Worm (Caenorhabditis elegans) whole organism, midembryonic: ENCODE results near the gene F40H3.1.

Experiments used
- med-1 ChIP-seq: sonication (generic microtip); optimal IDR thresholded peaks from 2 replicates; lab custom pipeline; 2017; ENCODE audit warnings: missing genetic modification characterization, mild to moderate bottlenecking, missing compliant biosample characterization, antibody characterized with exemption, missing genetic modification reagents; ENCODE audit not compliant: insufficient read depth
- tab-1 ChIP-seq: fragments of 200-800 bp; sonication (Bioruptor generic); IDR thresholded peaks from 2 replicates; pipeline ENCODE4 v1.3.6; 2022; ENCODE audit warnings: missing genetic modification characterization, missing compliant biosample characterization
- ztf-29 ChIP-seq: fragments of 200-800 bp; sonication (Bioruptor generic); IDR thresholded peaks from 2 replicates; pipeline ENCODE4 v1.3.6; 2022; ENCODE audit warnings: missing genetic modification reagents, missing genetic modification characterization, missing compliant biosample characterization

DNA sequence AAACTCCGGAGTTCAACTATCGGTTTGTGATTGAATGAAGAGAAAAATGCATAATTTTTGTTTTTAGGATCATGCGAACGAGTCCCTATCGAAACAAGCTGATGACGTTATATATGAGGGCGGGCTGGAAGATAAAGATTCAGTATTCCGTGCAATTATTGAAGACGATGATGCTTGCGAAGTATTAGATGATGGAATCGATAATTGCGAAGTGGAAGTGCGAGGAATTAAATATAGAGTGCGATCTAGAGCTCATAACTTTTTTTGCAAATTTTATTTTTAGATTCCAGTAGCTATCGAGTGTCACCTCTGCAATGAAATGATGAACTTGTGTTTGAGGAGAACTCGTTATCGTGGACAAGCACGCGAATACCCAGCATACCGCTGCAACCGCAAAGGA, 19.4 kb downstream of the F40H3.1 start:
- TF ChIP-seq med-1 (GFP tag; lab: Kevin White, UChicago), result no peak
- TF ChIP-seq ztf-29 (GFP tag; lab: Robert Waterston, UW), result no peak
- no peak for TF ChIP-seq tab-1
